Worm (Caenorhabditis elegans) whole organism, L4/young adult: ENCODE data around the gene R02F2.5.

Experiments used
- dao-5 ChIP-seq: sonication (generic microtip); optimal IDR thresholded peaks from 2 replicates; lab custom pipeline; 2016; ENCODE audit warnings: missing genotype, missing genetic modification characterization, moderate library complexity, missing compliant biosample characterization
- him-1 ChIP-seq: sonication (generic microtip); optimal IDR thresholded peaks from 2 replicates; lab custom pipeline; 2016; ENCODE audit warnings: missing genotype, missing genetic modification reagents, missing genetic modification characterization, missing compliant biosample characterization

- TF ChIP-seq him-1 (tag; lab: Kevin White, UChicago), result no peak
- TF ChIP-seq dao-5 (tag; lab: Kevin White, UChicago), result no peak
These were observed 38.3 kb downstream of the R02F2.5 start, which contains the start of gene nekl-4 for ce11 chrIII:5517423-5517822.
